Fruit fly (Drosophila melanogaster): ENCODE measurements around the gene Naa40.
A peak's percentile ranks its signal among the peaks of the same experiment; 100 is the strongest.

The Naa40 gene

DNA sequence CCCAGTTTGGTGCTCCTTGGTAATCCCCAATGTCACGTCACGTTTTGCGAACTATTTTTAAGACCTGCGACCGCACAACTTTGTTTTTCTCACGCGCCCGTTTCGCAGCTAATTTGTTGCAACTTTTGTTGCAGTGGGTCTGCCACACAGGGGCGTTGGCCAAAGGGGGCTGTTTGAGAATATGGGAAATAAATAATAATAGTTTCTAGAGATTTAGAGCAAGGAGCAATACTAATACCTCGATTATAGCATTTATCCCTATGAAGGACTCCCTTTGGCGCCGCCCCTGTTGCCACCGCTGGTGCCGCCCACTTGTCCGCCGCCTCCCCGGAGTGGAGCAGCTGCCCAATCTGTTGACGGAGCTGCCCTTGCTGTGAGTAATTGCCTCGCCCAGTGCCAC is 30.5 kb upstream of the Naa40 start (continued):
- TF ChIP-seq CG10366 (GFP tag; IDR thresholded peaks at IDR 0.05) = peak; percentile 43; the same call in 1 of the 2 replicates
- TF ChIP-seq sens (GFP tag) = peak; percentile 73
- peak; percentile 52 for TF ChIP-seq CG32772 (GFP tag; IDR thresholded peaks at IDR 0.05)
- TF ChIP-seq stc (GFP tag; IDR thresholded peaks at IDR 0.05) = 0 out of 2 replicates have a peak, but pooled peaks have one; percentile 27
- TF ChIP-seq Dip2 (GFP tag; IDR thresholded peaks at IDR 0.05) = no peak
- peak; percentile 46 for TF ChIP-seq ATbp (GFP tag; optimal IDR thresholded peaks at IDR 0.05)
- TF ChIP-seq CG11560 (tag; IDR thresholded peaks at IDR 0.05) = 0 out of 3 replicates have a peak, but pooled peaks have one; percentile 35
- 0 out of 3 replicates have a peak, but pooled peaks have one; percentile 30 for TF ChIP-seq jigr1 (GFP tag; IDR thresholded peaks at IDR 0.05)
- TF ChIP-seq CG6175 (GFP tag; IDR thresholded peaks at IDR 0.05) = no peak
- peak; percentile 63; the same call in 2 of the 3 replicates for TF ChIP-seq ken (GFP tag; IDR thresholded peaks at IDR 0.05)
- TF ChIP-seq hkb (optimal IDR thresholded peaks at IDR 0.05) = no peak
- TF ChIP-seq hkb (GFP tag; IDR thresholded peaks at IDR 0.05) = 0 out of 2 replicates have a peak, but pooled peaks have one; percentile 14
- TF ChIP-seq ash1 (GFP tag; optimal IDR thresholded peaks at IDR 0.05) = no peak
- TF ChIP-seq bsh (GFP tag; optimal IDR thresholded peaks at IDR 0.05) = peak in 1 of 2 experiments; percentile 4
- TF ChIP-seq CG10209 (GFP tag; optimal IDR thresholded peaks at IDR 0.05) = peak; percentile 7
- TF ChIP-seq tin (GFP tag; optimal IDR thresholded peaks at IDR 0.05) = peak; percentile 23
- TF ChIP-seq Oli (tag; optimal IDR thresholded peaks at IDR 0.05) = peak; percentile 18
- 0 out of 2 replicates have a peak, but pooled peaks have one; percentile 11 for TF ChIP-seq ap (GFP tag; IDR thresholded peaks at IDR 0.05)
- peak in 1 of 2 experiments; percentile 21 for TF ChIP-seq dpn (GFP tag; optimal IDR thresholded peaks at IDR 0.05)
- peak; percentile 59; the same call in 2 of the 3 replicates for TF ChIP-seq zfh1 (GFP tag; IDR thresholded peaks at IDR 0.05)
- TF ChIP-seq pan (optimal IDR thresholded peaks at IDR 0.05) = no peak
- TF ChIP-seq pan (GFP tag; optimal IDR thresholded peaks at IDR 0.05 in 1 of 2, IDR thresholded peaks at IDR 0.05 in 1 of 2) = peak in 1 of 2 experiments; percentile 59
- TF ChIP-seq stwl (tag; optimal IDR thresholded peaks at IDR 0.05) = no peak
- peak; percentile 1 for TF ChIP-seq fd96Cb (tag; optimal IDR thresholded peaks at IDR 0.05)
- no peak for TF ChIP-seq CG3847 (GFP tag; IDR thresholded peaks at IDR 0.05)
- peak; percentile 11 for TF ChIP-seq Ssrp (tag; optimal IDR thresholded peaks at IDR 0.05)
- TF ChIP-seq D (optimal IDR thresholded peaks at IDR 0.05) = no peak
- no peak for TF ChIP-seq D (GFP tag; optimal IDR thresholded peaks at IDR 0.05)
- no peak for TF ChIP-seq CG6854 (GFP tag; optimal IDR thresholded peaks at IDR 0.05)
- TF ChIP-seq slbo (GFP tag; IDR thresholded peaks at IDR 0.05) = peak; percentile 46
- no peak for TF ChIP-seq mirr (GFP tag; optimal IDR thresholded peaks at IDR 0.05)
- no peak for TF ChIP-seq CG18764 (GFP tag; optimal IDR thresholded peaks at IDR 0.05)
- 0 out of 3 replicates have a peak, but pooled peaks have one; percentile 29 for TF ChIP-seq CG34422 (GFP tag; IDR thresholded peaks at IDR 0.05)
- TF ChIP-seq klu (GFP tag; IDR thresholded peaks at IDR 0.05) = no peak
- no peak for TF ChIP-seq wdn (GFP tag; IDR thresholded peaks at IDR 0.05)
- TF ChIP-seq CoRest (tag; optimal IDR thresholded peaks at IDR 0.05) = no peak
- peak; percentile 38; the same call in 2 of the 3 replicates for TF ChIP-seq CG14050 (GFP tag; IDR thresholded peaks at IDR 0.05)
- no peak for TF ChIP-seq fd64A (GFP tag; optimal IDR thresholded peaks at IDR 0.05)
- TF ChIP-seq row (GFP tag; IDR thresholded peaks at IDR 0.05) = peak; percentile 45
- TF ChIP-seq CG30403 (GFP tag; optimal IDR thresholded peaks at IDR 0.05) = peak; percentile 12
- TF ChIP-seq Lpt (GFP tag; optimal IDR thresholded peaks at IDR 0.05) = no peak
- peak; percentile 25; the same call in 1 of the 3 replicates for TF ChIP-seq Optix (GFP tag; IDR thresholded peaks at IDR 0.05)
